Worm (Caenorhabditis elegans): Measurements from ENCODE around the gene mek-1.

DNA sequence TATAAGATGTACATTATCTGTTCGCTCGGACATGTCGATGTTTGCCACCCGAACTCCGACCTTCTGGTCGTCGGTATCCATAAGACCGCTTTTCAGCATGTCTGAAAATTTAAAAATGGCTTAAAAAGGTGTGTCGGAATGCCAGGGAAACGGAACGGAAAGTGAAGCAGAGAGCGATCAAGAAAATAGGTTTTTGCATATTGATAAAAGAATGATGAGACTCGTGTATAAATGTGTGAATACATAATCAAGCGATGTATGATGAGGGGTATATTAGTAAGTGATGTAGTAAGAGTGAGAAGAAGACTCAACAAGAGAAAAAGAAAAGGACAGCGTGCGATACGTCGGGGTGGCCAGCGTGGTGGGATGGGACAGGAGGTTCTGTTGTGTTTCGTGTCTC is 36.6 kb upstream of the mek-1 start, which contains the start of gene acl-12:
- no peak for TF ChIP-seq elt-3 (tag; optimal IDR thresholded peaks at IDR 0.05)
- no peak for TF ChIP-seq skn-1 (tag; optimal IDR thresholded peaks at IDR 0.05)
- TF ChIP-seq ztf-4 (tag; optimal IDR thresholded peaks at IDR 0.05): no peak
- TF ChIP-seq sma-3 (GFP tag; optimal IDR thresholded peaks at IDR 0.05): no peak
- TF ChIP-seq nhr-11 (tag; optimal IDR thresholded peaks at IDR 0.05): no peak
- no peak for TF ChIP-seq aly-2 (tag; optimal IDR thresholded peaks at IDR 0.05)
- no peak for TF ChIP-seq lin-13 (GFP tag; optimal IDR thresholded peaks at IDR 0.05)
- no peak for TF ChIP-seq ceh-82 (tag; optimal IDR thresholded peaks at IDR 0.05)
- TF ChIP-seq ama-1 (optimal IDR thresholded peaks at IDR 0.05): no peak
- TF ChIP-seq lsy-2 (tag; optimal IDR thresholded peaks at IDR 0.05): no peak
- no peak for TF ChIP-seq nhr-12 (tag; optimal IDR thresholded peaks at IDR 0.05)

Measured in whole organism, L2 larva.